Fruit fly (Drosophila melanogaster) whole organism, prepupa: ENCODE measurements around the gene Jon99Cii.

Source experiments
- Blimp-1 ChIP-seq: fragments of 200-800 bp; sonication (Bioruptor generic); optimal IDR thresholded peaks from 3 replicates; lab custom pipeline; 2017; ENCODE audit warnings: missing biosample characterization, missing genetic modification characterization, mild to moderate bottlenecking, moderate library complexity, missing genetic modification reagents
- CG10631 ChIP-seq: fragments of 200-800 bp; sonication (Bioruptor generic); optimal IDR thresholded peaks from 2 replicates; lab custom pipeline; 2016; ENCODE audit warnings: missing biosample characterization, missing genetic modification characterization
- CG11762 ChIP-seq: fragments of 200-800 bp; sonication (Bioruptor generic); optimal IDR thresholded peaks from 3 replicates; lab custom pipeline; 2016; ENCODE audit warnings: missing biosample characterization, missing genetic modification characterization; ENCODE audit not compliant: insufficient read depth
- CG15336 ChIP-seq: fragments of 200-800 bp; sonication (Bioruptor generic); IDR thresholded peaks from 2 replicates; pipeline ENCODE4 v1.3.6; 2022; ENCODE audit warnings: missing biosample characterization, missing genetic modification characterization
- CG16779 ChIP-seq: fragments of 200-800 bp; sonication (Bioruptor generic); optimal IDR thresholded peaks from 3 replicates; lab custom pipeline; 2017; ENCODE audit warnings: missing biosample characterization, mild to moderate bottlenecking, missing genetic modification characterization
- CG3032 ChIP-seq: fragments of 200-800 bp; optimal IDR thresholded peaks from 2 replicates; lab custom pipeline; 2019; ENCODE audit warnings: missing biosample characterization, mild to moderate bottlenecking, missing genetic modification characterization, moderate library complexity
- CG31627 ChIP-seq: fragments of 200-800 bp; sonication (Bioruptor generic); optimal IDR thresholded peaks from 3 replicates; lab custom pipeline; 2016; ENCODE audit warnings: missing biosample characterization, missing genetic modification characterization
- CG32006 ChIP-seq: fragments of 200-800 bp; sonication (Bioruptor generic); optimal IDR thresholded peaks from 3 replicates; lab custom pipeline; 2017; ENCODE audit warnings: missing biosample characterization, mild to moderate bottlenecking, missing genetic modification characterization
- CG3919 ChIP-seq: fragments of 200-800 bp; sonication (Bioruptor generic); optimal IDR thresholded peaks from 3 replicates; lab custom pipeline; 2016; ENCODE audit warnings: missing biosample characterization, missing genetic modification characterization
- CG6276 ChIP-seq: fragments of 200-800 bp; sonication (Bioruptor generic); optimal IDR thresholded peaks from 2 replicates; lab custom pipeline; 2017; ENCODE audit warnings: missing biosample characterization, mild to moderate bottlenecking, missing genetic modification characterization
- CG6808 ChIP-seq: fragments of 200-800 bp; sonication (Bioruptor generic); optimal IDR thresholded peaks from 3 replicates; lab custom pipeline; 2017; ENCODE audit warnings: missing biosample characterization, missing genetic modification characterization, mild to moderate bottlenecking, moderate library complexity, missing genetic modification reagents
- CG6854 ChIP-seq: fragments of 200-800 bp; sonication (Bioruptor generic); optimal IDR thresholded peaks from 2 replicates; lab custom pipeline; 2017; ENCODE audit warnings: missing biosample characterization, mild to moderate bottlenecking, missing genetic modification characterization
- CG7368 ChIP-seq: fragments of 200-800 bp; sonication (Bioruptor generic); optimal IDR thresholded peaks from 3 replicates; lab custom pipeline; 2016; ENCODE audit warnings: missing biosample characterization, missing genetic modification characterization
- CG8632 ChIP-seq: fragments of 200-800 bp; sonication (Bioruptor generic); optimal IDR thresholded peaks from 3 replicates; lab custom pipeline; 2016; ENCODE audit warnings: missing biosample characterization, missing genetic modification characterization
- CG9139 ChIP-seq: fragments of 200-800 bp; sonication (Bioruptor generic); optimal IDR thresholded peaks from 3 replicates; lab custom pipeline; 2017; ENCODE audit warnings: missing biosample characterization, mild to moderate bottlenecking, missing genetic modification characterization
- Eip93F ChIP-seq: fragments of 200-800 bp; sonication (Bioruptor generic); optimal IDR thresholded peaks from 2 replicates; lab custom pipeline; 2016; ENCODE audit warnings: missing biosample characterization, mild to moderate bottlenecking, missing genetic modification characterization
- Ets21C ChIP-seq: fragments of 200-800 bp; sonication (Bioruptor generic); optimal IDR thresholded peaks from 3 replicates; lab custom pipeline; 2016; ENCODE audit warnings: missing biosample characterization, missing genetic modification characterization
- Hr39 ChIP-seq: fragments of 200-800 bp; sonication (Bioruptor generic); optimal IDR thresholded peaks from 2 replicates; lab custom pipeline; 2016; ENCODE audit warnings: missing biosample characterization, missing genetic modification characterization
- Lpt ChIP-seq: fragments of 200-800 bp; sonication (Bioruptor generic); optimal IDR thresholded peaks from 3 replicates; lab custom pipeline; 2016; ENCODE audit warnings: missing biosample characterization, missing genetic modification characterization
- Met ChIP-seq: fragments of 200-800 bp; sonication (Bioruptor generic); optimal IDR thresholded peaks from 3 replicates; lab custom pipeline; 2016; ENCODE audit warnings: missing biosample characterization, missing genetic modification characterization
- Smox ChIP-seq: fragments of 200-800 bp; sonication (Bioruptor generic); optimal IDR thresholded peaks from 3 replicates; lab custom pipeline; 2016; ENCODE audit warnings: missing biosample characterization, missing genetic modification characterization
- Sox14 ChIP-seq: fragments of 200-800 bp; sonication (Bioruptor generic); optimal IDR thresholded peaks from 3 replicates; lab custom pipeline; 2016; ENCODE audit warnings: missing biosample characterization, missing genetic modification characterization
- acj6 ChIP-seq: fragments of 200-800 bp; sonication (Bioruptor generic); optimal IDR thresholded peaks from 3 replicates; lab custom pipeline; 2016; ENCODE audit warnings: missing biosample characterization, missing genetic modification characterization
- cyc ChIP-seq: fragments of 200-800 bp; sonication (Bioruptor generic); optimal IDR thresholded peaks from 3 replicates; lab custom pipeline; 2016; ENCODE audit warnings: missing biosample characterization, missing genetic modification characterization
- dac ChIP-seq: fragments of 200-800 bp; sonication (Bioruptor generic); optimal IDR thresholded peaks from 2 replicates; lab custom pipeline; 2017; ENCODE audit warnings: missing biosample characterization, mild to moderate bottlenecking, missing genetic modification characterization
- dsx ChIP-seq: fragments of 200-800 bp; optimal IDR thresholded peaks from 3 replicates; lab custom pipeline; 2019; ENCODE audit warnings: missing biosample characterization, mild to moderate bottlenecking, missing genetic modification characterization, moderate library complexity; ENCODE audit not compliant: poor library complexity, severe bottlenecking
- eg ChIP-seq: fragments of 200-800 bp; sonication (Bioruptor generic); IDR thresholded peaks from 3 replicates; pipeline ENCODE4 v1.3.6; 2022; ENCODE audit warnings: missing biosample characterization, missing genetic modification characterization
- lz ChIP-seq: fragments of 200-800 bp; sonication (Bioruptor generic); optimal IDR thresholded peaks from 3 replicates; lab custom pipeline; 2016; ENCODE audit warnings: missing biosample characterization, missing genetic modification characterization
- net ChIP-seq: fragments of 200-800 bp; sonication (Bioruptor generic); optimal IDR thresholded peaks from 3 replicates; lab custom pipeline; 2016; ENCODE audit warnings: missing biosample characterization, missing genetic modification characterization
- pdm3 ChIP-seq: fragments of 200-800 bp; sonication (Bioruptor generic); optimal IDR thresholded peaks from 3 replicates; lab custom pipeline; 2016; ENCODE audit warnings: missing biosample characterization, missing genetic modification characterization
- svp ChIP-seq: fragments of 200-800 bp; sonication (Bioruptor generic); peaks from one replicate; lab custom pipeline; 2016; ENCODE audit warnings: missing biosample characterization, missing genetic modification characterization
- vri ChIP-seq: fragments of 200-800 bp; sonication (Bioruptor generic); optimal IDR thresholded peaks from 3 replicates; lab custom pipeline; 2016; ENCODE audit warnings: missing biosample characterization, mild to moderate bottlenecking, missing genetic modification characterization

Jon99Cii gene

dm6 chr3R:29935756-29936155 is 11.3 kb upstream of the Jon99Cii start, which contains the start of the genes eIF2Balpha and Vps13B:
eIF2Balpha (minus strand) TSS chr3R:29935888.
Vps13B (plus strand) TSS chr3R:29935978.
- no peak for TF ChIP-seq CG32006 (GFP tag; lab: Kevin White, UChicago)
- TF ChIP-seq CG31627 (GFP tag; lab: Kevin White, UChicago): no peak
- no peak for TF ChIP-seq pdm3 (GFP tag; lab: Kevin White, UChicago)
- TF ChIP-seq Met: no peak
- no peak for TF ChIP-seq Eip93F (GFP tag; lab: Kevin White, UChicago)
- no peak for TF ChIP-seq Ets21C (GFP tag; lab: Kevin White, UChicago)
- no peak for TF ChIP-seq CG8632 (GFP tag; lab: Kevin White, UChicago)

dm6 chr3R:29933007-29933464 is 8.6 kb upstream of the Jon99Cii start, which contains the start of the genes Cog7, CG42557 and CG42558:
Cog7 (minus strand) TSS chr3R:29933057.
CG42557 (plus strand) TSS chr3R:29933287.
CG42558 (plus strand) TSS chr3R:29933287.
- TF ChIP-seq CG9139 (GFP tag; lab: Kevin White, UChicago): no peak
- TF ChIP-seq dsx: no peak
- no peak for TF ChIP-seq CG3032 (tag; lab: Kevin White, UChicago)
- no peak for TF ChIP-seq CG16779 (tag; lab: Kevin White, UChicago)
- TF ChIP-seq dac (GFP tag; lab: Kevin White, UChicago): no peak
- no peak for TF ChIP-seq cyc
- TF ChIP-seq CG3919 (GFP tag; lab: Kevin White, UChicago): no peak

dm6 chr3R:29930286-29930685 is 5.9 kb upstream of the Jon99Cii start, which contains the start of gene alpha-Man-Ic:
alpha-Man-Ic (minus strand) TSS chr3R:29930386.
- TF ChIP-seq vri (GFP tag; lab: Kevin White, UChicago) (no peak), CG6276 (GFP tag; lab: Kevin White, UChicago) (no peak), CG10631 (GFP tag; lab: Kevin White, UChicago) (no peak), Lpt (GFP tag; lab: Kevin White, UChicago) (no peak), dac (GFP tag; lab: Kevin White, UChicago) (no peak), pdm3 (GFP tag; lab: Kevin White, UChicago) (no peak), eg (GFP tag; lab: Robert Waterston, UW) (no peak), Smox (no peak), CG11762 (GFP tag; lab: Kevin White, UChicago) (no peak)

- no peak for TF ChIP-seq CG7368 (GFP tag; lab: Kevin White, UChicago)
- no peak for TF ChIP-seq CG11762 (GFP tag; lab: Kevin White, UChicago)
- no peak for TF ChIP-seq CG3919 (GFP tag; lab: Kevin White, UChicago)
- no peak for TF ChIP-seq Hr39 (GFP tag; lab: Kevin White, UChicago)
- no peak for TF ChIP-seq svp (GFP tag; lab: Kevin White, UChicago)
- no peak for TF ChIP-seq Smox
- TF ChIP-seq CG15336: no peak
- TF ChIP-seq Blimp-1 (GFP tag; lab: Kevin White, UChicago): no peak
- TF ChIP-seq CG31627 (GFP tag; lab: Kevin White, UChicago): no peak
Observed at dm6 chr3R:29926955-29927354, 2.5 kb upstream of the Jon99Cii start, which contains the start of gene CG15522. CG15522 (plus strand) TSS chr3R:29927255.

dm6 chr3R:29926089-29926488 is 1.7 kb upstream of the Jon99Cii start, which contains the start of gene Jon99Ci:
Jon99Ci (minus strand) TSS chr3R:29926189.
- TF ChIP-seq lz (GFP tag; lab: Kevin White, UChicago) (no peak), net (GFP tag; lab: Kevin White, UChicago) (no peak), acj6 (GFP tag; lab: Kevin White, UChicago) (no peak), CG6854 (GFP tag; lab: Kevin White, UChicago) (no peak), Sox14 (GFP tag; lab: Kevin White, UChicago) (no peak), CG6808 (no peak)
- TF ChIP-seq, all 60 proteins: peak for 0
